Worm (Caenorhabditis elegans) whole organism, late embryonic: ENCODE results near the gene unc-16.

Experiments
- C08G9.2 ChIP-seq: sonication (generic microtip); optimal IDR thresholded peaks from 2 replicates; lab custom pipeline; 2016; ENCODE audit warnings: mild to moderate bottlenecking, missing genetic modification characterization, moderate library complexity, missing compliant biosample characterization
- C38D4.7 ChIP-seq: fragments of 200-800 bp; sonication (Bioruptor generic); optimal IDR thresholded peaks from 2 replicates; lab custom pipeline; 2018; ENCODE audit warnings: mild to moderate bottlenecking, missing genetic modification characterization, moderate library complexity, missing compliant biosample characterization
- ahr-1 ChIP-seq: sonication (generic microtip); optimal IDR thresholded peaks from 2 replicates; lab custom pipeline; 2016; ENCODE audit warnings: missing genetic modification characterization, missing compliant biosample characterization
- ceh-18 ChIP-seq: sonication (generic microtip); optimal IDR thresholded peaks from 2 replicates; lab custom pipeline; 2016; ENCODE audit warnings: missing genetic modification characterization, missing compliant biosample characterization
- ceh-19 ChIP-seq: fragments of 200-800 bp; sonication (Bioruptor generic); optimal IDR thresholded peaks from 2 replicates; lab custom pipeline; 2018; ENCODE audit warnings: mild to moderate bottlenecking, missing genetic modification characterization, missing compliant biosample characterization
- ceh-31 ChIP-seq: sonication (generic microtip); optimal IDR thresholded peaks from 2 replicates; lab custom pipeline; 2016; ENCODE audit warnings: missing genetic modification characterization, missing compliant biosample characterization
- ceh-34 ChIP-seq: sonication (generic microtip); optimal IDR thresholded peaks from 2 replicates; lab custom pipeline; 2016; ENCODE audit warnings: mild to moderate bottlenecking, missing genetic modification characterization, missing compliant biosample characterization
- ceh-45 ChIP-seq: fragments of 200-800 bp; sonication (Bioruptor generic); IDR thresholded peaks from 2 replicates; pipeline ENCODE4 v1.3.6; 2022; ENCODE audit warnings: missing genetic modification reagents, missing genetic modification characterization, missing compliant biosample characterization
- ceh-48 ChIP-seq: sonication (generic microtip); optimal IDR thresholded peaks from 2 replicates; lab custom pipeline; 2016; ENCODE audit warnings: missing genetic modification characterization, inconsistent platforms, missing compliant biosample characterization
- ceh-6 ChIP-seq: fragments of 200-800 bp; sonication (Bioruptor generic); optimal IDR thresholded peaks from 2 replicates; lab custom pipeline; 2018; ENCODE audit warnings: mild to moderate bottlenecking, missing genetic modification characterization, missing compliant biosample characterization
- ceh-9 ChIP-seq: sonication (generic microtip); optimal IDR thresholded peaks from 2 replicates; lab custom pipeline; 2016; ENCODE audit warnings: mild to moderate bottlenecking, missing genetic modification characterization, inconsistent platforms, missing compliant biosample characterization
- che-1 ChIP-seq: sonication (generic microtip); optimal IDR thresholded peaks from 2 replicates; lab custom pipeline; 2016; ENCODE audit warnings: mild to moderate bottlenecking, missing genetic modification characterization, missing compliant biosample characterization
- elt-2 ChIP-seq: sonication (generic microtip); optimal IDR thresholded peaks from 2 replicates; lab custom pipeline; 2016; ENCODE audit warnings: missing genetic modification reagents, missing genetic modification characterization, missing compliant biosample characterization
- elt-4 ChIP-seq: sonication (generic microtip); optimal IDR thresholded peaks from 2 replicates; lab custom pipeline; 2016; ENCODE audit warnings: missing genetic modification characterization, missing compliant biosample characterization
- ets-4 ChIP-seq: sonication (generic microtip); optimal IDR thresholded peaks from 2 replicates; lab custom pipeline; 2016; ENCODE audit warnings: missing genetic modification characterization, missing compliant biosample characterization
- eyg-1 ChIP-seq: sonication (generic microtip); optimal IDR thresholded peaks from 2 replicates; lab custom pipeline; 2016; ENCODE audit warnings: missing genotype, missing genetic modification characterization, missing compliant biosample characterization
- fax-1 ChIP-seq: sonication (generic microtip); optimal IDR thresholded peaks from 2 replicates; lab custom pipeline; 2016; ENCODE audit warnings: missing genotype, missing genetic modification characterization, missing compliant biosample characterization
- fkh-10 ChIP-seq: fragments of 150-350 bp; optimal IDR thresholded peaks from 2 replicates; lab custom pipeline; 2014; ENCODE audit warnings: missing biosample characterization, missing genetic modification reagents, missing genetic modification characterization
- fkh-6 ChIP-seq: sonication (generic microtip); optimal IDR thresholded peaks from 2 replicates; lab custom pipeline; 2016; ENCODE audit warnings: missing genetic modification characterization, missing compliant biosample characterization
- gmeb-2 ChIP-seq: sonication (generic microtip); optimal IDR thresholded peaks from 2 replicates; lab custom pipeline; 2016; ENCODE audit warnings: missing genetic modification characterization, inconsistent platforms, missing compliant biosample characterization
- hlh-13 ChIP-seq: fragments of 200-800 bp; sonication (Bioruptor generic); optimal IDR thresholded peaks from 2 replicates; lab custom pipeline; 2018; ENCODE audit warnings: mild to moderate bottlenecking, missing genetic modification characterization, missing compliant biosample characterization
- hlh-30 ChIP-seq: sonication (generic microtip); optimal IDR thresholded peaks from 2 replicates; lab custom pipeline; 2017; ENCODE audit warnings: antibody characterized with exemption, missing genetic modification characterization, missing compliant biosample characterization; ENCODE audit not compliant: insufficient read depth
- hlh-8 ChIP-seq: sonication (generic microtip); optimal IDR thresholded peaks from 2 replicates; lab custom pipeline; 2016; ENCODE audit warnings: missing genotype, missing genetic modification characterization, missing compliant biosample characterization
- lim-6 ChIP-seq: sonication (generic microtip); optimal IDR thresholded peaks from 2 replicates; lab custom pipeline; 2016; ENCODE audit warnings: missing genetic modification characterization, missing compliant biosample characterization
- madf-2 ChIP-seq: sonication (generic microtip); optimal IDR thresholded peaks from 2 replicates; lab custom pipeline; 2017; ENCODE audit warnings: missing genetic modification characterization, missing compliant biosample characterization
- nfya-1 ChIP-seq: sonication (generic microtip); optimal IDR thresholded peaks from 2 replicates; lab custom pipeline; 2017; ENCODE audit warnings: missing genetic modification characterization, mild to moderate bottlenecking, missing compliant biosample characterization, antibody characterized with exemption, moderate library complexity
- nhr-11 ChIP-seq: fragments of 150-350 bp; optimal IDR thresholded peaks from 2 replicates; lab custom pipeline; 2014; ENCODE audit warnings: missing biosample characterization, missing genetic modification characterization
- nhr-232 ChIP-seq: sonication (generic microtip); optimal IDR thresholded peaks from 2 replicates; lab custom pipeline; 2016; ENCODE audit warnings: missing genetic modification characterization, missing compliant biosample characterization
- npax-4 ChIP-seq: sonication (generic microtip); optimal IDR thresholded peaks from 2 replicates; lab custom pipeline; 2016; ENCODE audit warnings: missing genetic modification characterization, missing compliant biosample characterization
- odd-2 ChIP-seq: sonication (generic microtip); optimal IDR thresholded peaks from 2 replicates; lab custom pipeline; 2017; ENCODE audit warnings: antibody characterized with exemption, mild to moderate bottlenecking, missing genetic modification characterization, missing compliant biosample characterization
- pag-3 ChIP-seq: sonication (generic microtip); optimal IDR thresholded peaks from 2 replicates; lab custom pipeline; 2016; ENCODE audit warnings: missing compliant biosample characterization, missing genetic modification characterization, borderline replicate concordance
- pax-1 ChIP-seq: fragments of 150-350 bp; optimal IDR thresholded peaks from 2 replicates; lab custom pipeline; 2014; ENCODE audit warnings: missing biosample characterization, missing genetic modification characterization
- sdc-2 ChIP-seq: sonication (generic microtip); optimal IDR thresholded peaks from 2 replicates; lab custom pipeline; 2016; ENCODE audit warnings: missing genotype, missing genetic modification characterization, missing compliant biosample characterization
- sox-4 ChIP-seq: sonication (generic microtip); optimal IDR thresholded peaks from 2 replicates; lab custom pipeline; 2017; ENCODE audit warnings: mild to moderate bottlenecking, missing genetic modification characterization, inconsistent platforms, missing compliant biosample characterization
- tbx-2 ChIP-seq: sonication (generic microtip); optimal IDR thresholded peaks from 2 replicates; lab custom pipeline; 2016; ENCODE audit warnings: missing genetic modification characterization, missing compliant biosample characterization
- tbx-7 ChIP-seq: sonication (generic microtip); optimal IDR thresholded peaks from 2 replicates; lab custom pipeline; 2016; ENCODE audit warnings: missing genotype, missing genetic modification characterization, missing compliant biosample characterization
- unc-3 ChIP-seq, 2 experiments: fragments of 200-800 bp in 1 of 2; sonication (Bioruptor generic) in 1 of 2; sonication (generic microtip) in 1 of 2; conservative IDR thresholded peaks in 1 of 2; optimal IDR thresholded peaks in 1 of 2; 2 replicates each; pipeline versions ENCODE4 v1.3.6 to Lab custom; 2016 to 2022; ENCODE audit warnings: missing compliant biosample characterization in 2 of 2, missing genetic modification characterization in 2 of 2, missing genetic modification reagents in 1 of 2
- unc-42 ChIP-seq: sonication (generic microtip); optimal IDR thresholded peaks from 2 replicates; lab custom pipeline; 2016; ENCODE audit warnings: missing genotype, missing genetic modification characterization, missing compliant biosample characterization
- unc-55 ChIP-seq: sonication (generic microtip); optimal IDR thresholded peaks from 2 replicates; lab custom pipeline; 2017; ENCODE audit warnings: missing biosample characterization, missing genetic modification reagents, missing genetic modification characterization
- ztf-16 ChIP-seq: sonication (generic microtip); optimal IDR thresholded peaks from 2 replicates; lab custom pipeline; 2017; ENCODE audit warnings: missing genetic modification characterization, missing compliant biosample characterization

The unc-16 gene

ce11 chrIII:9516148-9516547 is 29.9 kb upstream of the unc-16 start, which contains the start of gene F55H2.7:
F55H2.7 (minus strand) TSS chrIII:9516248.
- TF ChIP-seq lim-6 (no peak), hlh-8 (tag; lab: Kevin White, UChicago) (no peak), ahr-1 (no peak), odd-2 (tag; lab: Kevin White, UChicago) (no peak), unc-55 (GFP tag; lab: Kevin White, UChicago) (no peak), fax-1 (no peak), ceh-48 (tag; lab: Kevin White, UChicago) (no peak), madf-2 (tag; lab: Kevin White, UChicago) (no peak), npax-4 (tag; lab: Kevin White, UChicago) (no peak), ets-4 (tag; lab: Kevin White, UChicago) (no peak), pax-1 (tag; lab: Kevin White, UChicago) (no peak), hlh-30 (tag; lab: Kevin White, UChicago) (no peak)

ce11 chrIII:9521410-9522090 is 24.5 kb upstream of the unc-16 start, which contains the start of the genes clu-1 and prp-40:
clu-1 (minus strand) TSS chrIII:9521460.
prp-40 (plus strand) TSS chrIII:9522075.
- TF ChIP-seq fax-1 (no peak), unc-42 (tag; lab: Kevin White, UChicago) (peak; percentile 75), madf-2 (tag; lab: Kevin White, UChicago) (no peak), unc-55 (GFP tag; lab: Kevin White, UChicago) (peak; percentile 56), ceh-18 (tag; lab: Kevin White, UChicago) (peak; percentile 67), gmeb-2 (tag; lab: Kevin White, UChicago) (no peak), elt-2 (tag; lab: Kevin White, UChicago) (peak; percentile 34), ztf-16 (tag; lab: Kevin White, UChicago) (no peak), ceh-34 (peak; percentile 5), nfya-1 (peak; percentile 73), sox-4 (tag; lab: Kevin White, UChicago) (no peak), hlh-30 (tag; lab: Kevin White, UChicago) (peak; percentile 17), tbx-2 (tag; lab: Kevin White, UChicago) (peak; percentile 61), sdc-2 (tag; lab: Kevin White, UChicago) (no peak), ceh-48 (tag; lab: Kevin White, UChicago) (peak; percentile 35), C38D4.7 (GFP tag; lab: Kevin White, UChicago) (no peak), unc-3 (GFP tag; conservative IDR thresholded peaks at IDR 0.05; lab: Robert Waterston, UW) (no peak), unc-3 (tag; optimal IDR thresholded peaks at IDR 0.05; lab: Kevin White, UChicago) (no peak), hlh-13 (GFP tag; lab: Kevin White, UChicago) (no peak), nhr-232 (tag; lab: Kevin White, UChicago) (no peak), ceh-31 (tag; lab: Kevin White, UChicago) (peak; percentile 50), pax-1 (tag; lab: Kevin White, UChicago) (no peak)

ce11 chrIII:9523581-9523980 is 22.5 kb upstream of the unc-16 start, which contains the start of gene mrps-23:
mrps-23 (minus strand) TSS chrIII:9523672.
- peak; percentile 11 for TF ChIP-seq nfya-1
- no peak for TF ChIP-seq ceh-9 (tag; lab: Kevin White, UChicago)
- TF ChIP-seq unc-42 (tag; lab: Kevin White, UChicago) = peak; percentile 6
- no peak for TF ChIP-seq C08G9.2 (tag; lab: Kevin White, UChicago)
- TF ChIP-seq pag-3 (tag; lab: Kevin White, UChicago) = no peak
- no peak for TF ChIP-seq nhr-11 (tag; lab: Kevin White, UChicago)
- no peak for TF ChIP-seq lim-6
- TF ChIP-seq ceh-18 (tag; lab: Kevin White, UChicago) = peak; percentile 16
- no peak for TF ChIP-seq hlh-8 (tag; lab: Kevin White, UChicago)
- no peak for TF ChIP-seq ceh-19
- no peak for TF ChIP-seq ceh-45 (GFP tag; lab: Robert Waterston, UW)

- TF ChIP-seq fkh-6 (tag; lab: Kevin White, UChicago) (no peak), che-1 (tag; lab: Kevin White, UChicago) (no peak), tbx-7 (tag; lab: Kevin White, UChicago) (no peak), hlh-8 (tag; lab: Kevin White, UChicago) (no peak), ceh-6 (GFP tag; lab: Kevin White, UChicago) (no peak), elt-4 (tag; lab: Kevin White, UChicago) (no peak), madf-2 (tag; lab: Kevin White, UChicago) (no peak), fkh-10 (no peak), eyg-1 (tag; lab: Kevin White, UChicago) (no peak), C38D4.7 (GFP tag; lab: Kevin White, UChicago) (no peak)
These were observed 20.8 kb upstream of the unc-16 start, which contains the start of gene trpp-3 for ce11 chrIII:9525252-9525651. trpp-3 (plus strand) TSS chrIII:9525552.
